Fruit fly (Drosophila melanogaster) whole organism, pupa: ENCODE measurements around the gene CG17292.

Experiments
- CG15710 ChIP-seq: fragments of 200-800 bp; sonication (Bioruptor generic); optimal IDR thresholded peaks from 2 replicates; lab custom pipeline; 2018; ENCODE audit warnings: missing biosample characterization, mild to moderate bottlenecking, missing genetic modification characterization, moderate library complexity
- CG9948 ChIP-seq: fragments of 200-800 bp; sonication (Bioruptor generic); optimal IDR thresholded peaks from 2 replicates; lab custom pipeline; 2018; ENCODE audit warnings: missing biosample characterization, mild to moderate bottlenecking, missing genetic modification characterization, moderate library complexity
- Snoo ChIP-seq: fragments of 200-800 bp; sonication (Bioruptor generic); optimal IDR thresholded peaks from 3 replicates; lab custom pipeline; 2017; ENCODE audit warnings: missing biosample characterization, mild to moderate bottlenecking, missing genetic modification characterization, inconsistent platforms
- gl ChIP-seq: fragments of 200-800 bp; sonication (Bioruptor generic); optimal IDR thresholded peaks from 2 replicates; lab custom pipeline; 2018; ENCODE audit warnings: missing biosample characterization, mild to moderate bottlenecking, missing genetic modification characterization
- rn ChIP-seq: fragments of 200-800 bp; sonication (Bioruptor generic); IDR thresholded peaks from 2 replicates; pipeline ENCODE4 v1.3.6; 2022; ENCODE audit warnings: missing biosample characterization, missing genetic modification characterization

dm6 chr2L:8382646-8383045, 12.4 kb downstream of the CG17292 start, which contains the start of the genes CG13392 and Rcd4:
- TF ChIP-seq CG9948 (tag; lab: Kevin White, UChicago) (no peak), rn (peak; percentile 15; the same call in 1 of the 2 replicates), CG15710 (tag; lab: Kevin White, UChicago) (peak; percentile 37), Snoo (peak; percentile 67), gl (tag; lab: Kevin White, UChicago) (peak; percentile 44)
